Worm (Caenorhabditis elegans) whole organism, late embryonic: Measurements from ENCODE around the gene F32D8.11.
A peak's percentile ranks its signal among the peaks of the same experiment; 100 is the strongest.

Experiments
- C08G9.2 ChIP-seq: sonication (generic microtip); optimal IDR thresholded peaks from 2 replicates; lab custom pipeline; 2016; ENCODE audit warnings: mild to moderate bottlenecking, missing genetic modification characterization, moderate library complexity, missing compliant biosample characterization
- C38D4.7 ChIP-seq: fragments of 200-800 bp; sonication (Bioruptor generic); optimal IDR thresholded peaks from 2 replicates; lab custom pipeline; 2018; ENCODE audit warnings: mild to moderate bottlenecking, missing genetic modification characterization, moderate library complexity, missing compliant biosample characterization
- F13H6.1 ChIP-seq: sonication (generic microtip); optimal IDR thresholded peaks from 2 replicates; lab custom pipeline; 2016; ENCODE audit warnings: missing genetic modification characterization, missing compliant biosample characterization
- T23F11.4 ChIP-seq: fragments of 200-800 bp; sonication (Bioruptor generic); optimal IDR thresholded peaks from 2 replicates; lab custom pipeline; 2018; ENCODE audit warnings: mild to moderate bottlenecking, missing genetic modification characterization, missing compliant biosample characterization
- ama-1 ChIP-seq: fragments of 150-350 bp; optimal IDR thresholded peaks from 2 replicates; lab custom pipeline; 2014
- ceh-14 ChIP-seq: sonication (generic microtip); optimal IDR thresholded peaks from 2 replicates; lab custom pipeline; 2016; ENCODE audit warnings: missing genotype, missing genetic modification characterization, missing compliant biosample characterization
- ceh-18 ChIP-seq: sonication (generic microtip); optimal IDR thresholded peaks from 2 replicates; lab custom pipeline; 2016; ENCODE audit warnings: missing genetic modification characterization, missing compliant biosample characterization
- ceh-2 ChIP-seq: sonication (generic microtip); optimal IDR thresholded peaks from 2 replicates; lab custom pipeline; 2016; ENCODE audit warnings: missing genotype, missing genetic modification characterization, missing compliant biosample characterization
- ceh-24 ChIP-seq: sonication (generic microtip); optimal IDR thresholded peaks from 2 replicates; lab custom pipeline; 2016; ENCODE audit warnings: mild to moderate bottlenecking, missing genetic modification characterization, missing compliant biosample characterization
- ceh-34 ChIP-seq: sonication (generic microtip); optimal IDR thresholded peaks from 2 replicates; lab custom pipeline; 2016; ENCODE audit warnings: mild to moderate bottlenecking, missing genetic modification characterization, missing compliant biosample characterization
- ceh-48 ChIP-seq: sonication (generic microtip); optimal IDR thresholded peaks from 2 replicates; lab custom pipeline; 2016; ENCODE audit warnings: missing genetic modification characterization, inconsistent platforms, missing compliant biosample characterization
- ceh-6 ChIP-seq: fragments of 200-800 bp; sonication (Bioruptor generic); optimal IDR thresholded peaks from 2 replicates; lab custom pipeline; 2018; ENCODE audit warnings: mild to moderate bottlenecking, missing genetic modification characterization, missing compliant biosample characterization
- che-1 ChIP-seq: sonication (generic microtip); optimal IDR thresholded peaks from 2 replicates; lab custom pipeline; 2016; ENCODE audit warnings: mild to moderate bottlenecking, missing genetic modification characterization, missing compliant biosample characterization
- dve-1 ChIP-seq: sonication (generic microtip); optimal IDR thresholded peaks from 2 replicates; lab custom pipeline; 2017; ENCODE audit warnings: antibody characterized with exemption, mild to moderate bottlenecking, missing genetic modification characterization, missing compliant biosample characterization
- elt-2 ChIP-seq: sonication (generic microtip); optimal IDR thresholded peaks from 2 replicates; lab custom pipeline; 2016; ENCODE audit warnings: missing genetic modification reagents, missing genetic modification characterization, missing compliant biosample characterization
- elt-4 ChIP-seq: sonication (generic microtip); optimal IDR thresholded peaks from 2 replicates; lab custom pipeline; 2016; ENCODE audit warnings: missing genetic modification characterization, missing compliant biosample characterization
- eyg-1 ChIP-seq: sonication (generic microtip); optimal IDR thresholded peaks from 2 replicates; lab custom pipeline; 2016; ENCODE audit warnings: missing genotype, missing genetic modification characterization, missing compliant biosample characterization
- fax-1 ChIP-seq: sonication (generic microtip); optimal IDR thresholded peaks from 2 replicates; lab custom pipeline; 2016; ENCODE audit warnings: missing genotype, missing genetic modification characterization, missing compliant biosample characterization
- fkh-10 ChIP-seq: fragments of 150-350 bp; optimal IDR thresholded peaks from 2 replicates; lab custom pipeline; 2014; ENCODE audit warnings: missing biosample characterization, missing genetic modification reagents, missing genetic modification characterization
- fkh-6 ChIP-seq: sonication (generic microtip); optimal IDR thresholded peaks from 2 replicates; lab custom pipeline; 2016; ENCODE audit warnings: missing genetic modification characterization, missing compliant biosample characterization
- hlh-13 ChIP-seq: fragments of 200-800 bp; sonication (Bioruptor generic); optimal IDR thresholded peaks from 2 replicates; lab custom pipeline; 2018; ENCODE audit warnings: mild to moderate bottlenecking, missing genetic modification characterization, missing compliant biosample characterization
- hlh-30 ChIP-seq: sonication (generic microtip); optimal IDR thresholded peaks from 2 replicates; lab custom pipeline; 2017; ENCODE audit warnings: antibody characterized with exemption, missing genetic modification characterization, missing compliant biosample characterization; ENCODE audit not compliant: insufficient read depth
- hlh-6 ChIP-seq: sonication (generic microtip); optimal IDR thresholded peaks from 2 replicates; lab custom pipeline; 2016; ENCODE audit warnings: missing genotype, missing genetic modification characterization, missing compliant biosample characterization
- hlh-8 ChIP-seq: sonication (generic microtip); optimal IDR thresholded peaks from 2 replicates; lab custom pipeline; 2016; ENCODE audit warnings: missing genotype, missing genetic modification characterization, missing compliant biosample characterization
- lin-11 ChIP-seq: fragments of 200-800 bp; sonication (Bioruptor generic); optimal IDR thresholded peaks from 2 replicates; lab custom pipeline; 2018; ENCODE audit warnings: mild to moderate bottlenecking, missing genetic modification characterization, missing compliant biosample characterization
- madf-2 ChIP-seq: sonication (generic microtip); optimal IDR thresholded peaks from 2 replicates; lab custom pipeline; 2017; ENCODE audit warnings: missing genetic modification characterization, missing compliant biosample characterization
- mec-3 ChIP-seq: sonication (generic microtip); optimal IDR thresholded peaks from 2 replicates; lab custom pipeline; 2016; ENCODE audit warnings: borderline replicate concordance, missing genetic modification characterization, missing compliant biosample characterization
- nhr-11 ChIP-seq: fragments of 150-350 bp; optimal IDR thresholded peaks from 2 replicates; lab custom pipeline; 2014; ENCODE audit warnings: missing biosample characterization, missing genetic modification characterization
- npax-4 ChIP-seq: sonication (generic microtip); optimal IDR thresholded peaks from 2 replicates; lab custom pipeline; 2016; ENCODE audit warnings: missing genetic modification characterization, missing compliant biosample characterization
- pag-3 ChIP-seq: sonication (generic microtip); optimal IDR thresholded peaks from 2 replicates; lab custom pipeline; 2016; ENCODE audit warnings: missing compliant biosample characterization, missing genetic modification characterization, borderline replicate concordance
- pat-9 ChIP-seq: fragments of 200-800 bp; sonication (Bioruptor generic); optimal IDR thresholded peaks from 2 replicates; lab custom pipeline; 2018; ENCODE audit warnings: mild to moderate bottlenecking, missing genetic modification characterization, moderate library complexity, missing compliant biosample characterization
- pax-1 ChIP-seq: fragments of 150-350 bp; optimal IDR thresholded peaks from 2 replicates; lab custom pipeline; 2014; ENCODE audit warnings: missing biosample characterization, missing genetic modification characterization
- pqm-1 ChIP-seq: sonication (generic microtip); optimal IDR thresholded peaks from 2 replicates; lab custom pipeline; 2016; ENCODE audit warnings: missing genetic modification characterization, missing compliant biosample characterization
- pros-1 ChIP-seq: fragments of 150-350 bp; optimal IDR thresholded peaks from 2 replicates; lab custom pipeline; 2014; ENCODE audit warnings: missing biosample characterization, missing genetic modification reagents, missing genetic modification characterization
- ref-2 ChIP-seq: sonication (generic microtip); optimal IDR thresholded peaks from 2 replicates; lab custom pipeline; 2016; ENCODE audit warnings: missing genetic modification characterization, missing compliant biosample characterization
- sdc-2 ChIP-seq: sonication (generic microtip); optimal IDR thresholded peaks from 2 replicates; lab custom pipeline; 2016; ENCODE audit warnings: missing genotype, missing genetic modification characterization, missing compliant biosample characterization
- sox-2 ChIP-seq: fragments of 200-800 bp; sonication (Bioruptor generic); IDR thresholded peaks from 2 replicates; pipeline ENCODE4 v1.3.6; 2022; ENCODE audit warnings: missing genetic modification reagents, missing genetic modification characterization, missing compliant biosample characterization
- sox-4 ChIP-seq: sonication (generic microtip); optimal IDR thresholded peaks from 2 replicates; lab custom pipeline; 2017; ENCODE audit warnings: mild to moderate bottlenecking, missing genetic modification characterization, inconsistent platforms, missing compliant biosample characterization
- syd-9 ChIP-seq: sonication (generic microtip); optimal IDR thresholded peaks from 2 replicates; lab custom pipeline; 2016; ENCODE audit warnings: mild to moderate bottlenecking, missing genetic modification characterization, moderate library complexity, missing compliant biosample characterization
- tbx-2 ChIP-seq: sonication (generic microtip); optimal IDR thresholded peaks from 2 replicates; lab custom pipeline; 2016; ENCODE audit warnings: missing genetic modification characterization, missing compliant biosample characterization
- unc-42 ChIP-seq: sonication (generic microtip); optimal IDR thresholded peaks from 2 replicates; lab custom pipeline; 2016; ENCODE audit warnings: missing genotype, missing genetic modification characterization, missing compliant biosample characterization
- unc-55 ChIP-seq: sonication (generic microtip); optimal IDR thresholded peaks from 2 replicates; lab custom pipeline; 2017; ENCODE audit warnings: missing biosample characterization, missing genetic modification reagents, missing genetic modification characterization
- unc-86 ChIP-seq: sonication (generic microtip); optimal IDR thresholded peaks from 2 replicates; lab custom pipeline; 2016; ENCODE audit warnings: missing genetic modification characterization, missing compliant biosample characterization
- zip-5 ChIP-seq: sonication (generic microtip); optimal IDR thresholded peaks from 2 replicates; lab custom pipeline; 2016; ENCODE audit warnings: missing genetic modification characterization, missing compliant biosample characterization

F32D8.11 gene

DNA sequence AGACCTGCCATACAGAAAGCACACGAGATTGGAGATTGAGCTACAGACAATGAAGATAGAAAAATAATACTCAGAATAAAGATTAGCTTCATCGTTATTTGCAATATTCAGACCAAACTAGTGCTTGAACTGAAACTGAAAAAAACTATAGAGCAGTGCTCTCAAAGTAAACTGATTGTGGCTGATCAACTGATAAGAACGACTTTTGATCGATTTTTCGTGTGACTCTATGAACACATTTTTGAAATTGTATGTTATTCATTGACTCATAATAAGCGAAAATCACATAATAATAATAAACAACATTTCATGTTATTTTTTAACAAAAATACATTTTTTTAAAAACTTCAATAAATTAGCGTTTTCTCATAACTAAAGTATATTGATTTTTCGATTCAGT lies 12.2 kb upstream of the F32D8.11 start, which contains the start of gene spp-16:
TSS of gene spp-16 (minus strand) at position 179 of the 400 bp plus-strand sequence.
- TF ChIP-seq syd-9 (tag; lab: Kevin White, UChicago) (no peak), hlh-13 (no peak), fax-1 (tag; lab: Kevin White, UChicago) (no peak), ceh-6 (no peak), C38D4.7 (GFP tag; lab: Kevin White, UChicago) (no peak), pqm-1 (tag; lab: Kevin White, UChicago) (no peak), pat-9 (tag; lab: Kevin White, UChicago) (no peak), ref-2 (tag; lab: Kevin White, UChicago) (no peak), F13H6.1 (no peak), pax-1 (tag; lab: Kevin White, UChicago) (no peak), ceh-34 (tag; lab: Kevin White, UChicago) (no peak), nhr-11 (no peak), pag-3 (tag; lab: Kevin White, UChicago) (no peak)

DNA sequence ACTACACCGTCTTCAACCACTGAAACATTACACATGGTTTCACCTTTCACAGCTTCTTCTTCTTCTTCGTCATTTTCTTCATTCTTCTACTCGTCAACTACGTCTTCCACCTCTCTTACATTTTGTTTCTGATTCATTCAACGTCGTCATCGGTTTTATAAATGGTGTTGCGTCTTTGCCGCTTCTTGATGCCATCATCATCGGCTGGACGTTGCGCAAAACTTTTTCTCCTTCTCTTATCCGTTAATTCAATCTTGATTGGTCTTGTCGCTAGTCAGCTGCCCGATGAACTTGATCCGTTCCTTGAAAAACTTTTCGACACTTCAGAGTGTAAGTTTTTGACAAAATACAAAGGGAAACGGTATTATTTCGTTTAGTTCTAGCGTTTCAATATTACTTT lies 9.7 kb upstream of the F32D8.11 start:
- no peak for TF ChIP-seq sdc-2 (tag; lab: Kevin White, UChicago)
- TF ChIP-seq ceh-24 (tag; lab: Kevin White, UChicago) = no peak
- TF ChIP-seq hlh-8 (tag; lab: Kevin White, UChicago) = no peak
- no peak for TF ChIP-seq unc-86 (tag; lab: Kevin White, UChicago)
- TF ChIP-seq sox-4 (tag; lab: Kevin White, UChicago) = no peak
- TF ChIP-seq tbx-2 (tag; lab: Kevin White, UChicago) = no peak
- TF ChIP-seq hlh-6 (tag; lab: Kevin White, UChicago) = no peak
- no peak for TF ChIP-seq pag-3 (tag; lab: Kevin White, UChicago)
- TF ChIP-seq C38D4.7 (GFP tag; lab: Kevin White, UChicago) = no peak
- no peak for TF ChIP-seq ama-1
- no peak for TF ChIP-seq che-1 (tag; lab: Kevin White, UChicago)

DNA sequence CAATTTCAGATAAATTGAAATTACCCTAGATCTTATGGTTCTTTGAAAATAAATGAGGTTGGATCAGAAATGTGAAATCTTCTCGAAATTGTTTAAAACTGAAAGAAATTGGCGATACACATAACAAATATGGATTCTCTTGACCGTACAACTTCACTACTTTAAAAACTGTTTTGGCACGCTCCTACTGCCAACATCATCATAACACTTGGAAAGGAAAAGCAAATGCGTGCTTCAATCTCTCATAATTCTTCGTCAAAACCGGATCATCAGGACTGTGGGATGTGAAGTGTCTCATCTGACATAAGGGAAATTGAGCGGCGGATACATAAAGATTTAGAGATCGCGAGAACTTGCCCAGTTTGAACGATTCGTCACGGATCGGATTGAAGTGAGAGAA lies 9.2 kb upstream of the F32D8.11 start, which contains the start of gene F32D8.7:
TSS of gene F32D8.7 (plus strand) at position 329 of the 400 bp plus-strand sequence.
- no peak for TF ChIP-seq elt-2
- no peak for TF ChIP-seq dve-1 (tag; lab: Kevin White, UChicago)
- TF ChIP-seq, all 69 proteins: peak for 0

DNA sequence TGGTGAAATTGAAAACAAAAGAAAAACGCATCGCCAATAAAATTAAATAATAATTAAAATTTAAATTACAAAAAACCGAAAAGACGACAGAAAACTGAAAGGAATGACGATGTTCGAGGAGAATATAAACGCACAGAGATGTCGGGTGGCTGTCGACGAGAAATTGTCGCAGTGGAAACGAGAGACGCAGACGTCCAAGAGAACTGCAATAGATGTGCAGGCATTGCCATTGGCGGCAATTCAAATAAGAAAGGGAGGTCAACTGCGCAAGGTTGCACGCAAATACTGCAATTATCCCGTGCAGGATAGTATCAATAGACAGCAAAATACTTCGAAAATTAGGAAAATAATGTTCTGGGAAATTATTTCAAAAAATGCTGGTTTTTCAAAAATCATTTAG lies 8.2 kb upstream of the F32D8.11 start:
- TF ChIP-seq mec-3 (tag; lab: Kevin White, UChicago) (no peak), madf-2 (peak; percentile 79), zip-5 (tag; lab: Kevin White, UChicago) (peak; percentile 50), unc-42 (tag; lab: Kevin White, UChicago) (peak; percentile 85), ceh-2 (tag; lab: Kevin White, UChicago) (peak; percentile 66), dve-1 (tag; lab: Kevin White, UChicago) (peak; percentile 95), fkh-6 (tag; lab: Kevin White, UChicago) (peak; percentile 40), F13H6.1 (peak; percentile 66), pax-1 (tag; lab: Kevin White, UChicago) (peak; percentile 97), hlh-30 (tag; lab: Kevin White, UChicago) (peak; percentile 60), unc-86 (tag; lab: Kevin White, UChicago) (peak; percentile 74), npax-4 (tag; lab: Kevin White, UChicago) (no peak), lin-11 (tag; lab: Kevin White, UChicago) (peak; percentile 36), eyg-1 (tag; lab: Kevin White, UChicago) (peak; percentile 67), ceh-34 (tag; lab: Kevin White, UChicago) (peak; percentile 89), ceh-18 (tag; lab: Kevin White, UChicago) (peak; percentile 88), pros-1 (tag; lab: Kevin White, UChicago) (peak; percentile 62), fax-1 (tag; lab: Kevin White, UChicago) (peak; percentile 49), pat-9 (tag; lab: Kevin White, UChicago) (peak; percentile 57), T23F11.4 (GFP tag; lab: Kevin White, UChicago) (peak; percentile 21), fkh-10 (GFP tag; lab: Kevin White, UChicago) (peak; percentile 17), sox-4 (tag; lab: Kevin White, UChicago) (peak; percentile 52), elt-2 (peak; percentile 82), hlh-13 (no peak), unc-55 (GFP tag; lab: Kevin White, UChicago) (peak; percentile 93), sox-2 (no peak; the same call in 1 of the 2 replicates), che-1 (tag; lab: Kevin White, UChicago) (peak; percentile 66), C08G9.2 (tag; lab: Kevin White, UChicago) (peak; percentile 73), ceh-14 (tag; lab: Kevin White, UChicago) (peak; percentile 77), ceh-6 (peak; percentile 4), elt-4 (no peak), syd-9 (tag; lab: Kevin White, UChicago) (peak; percentile 47), hlh-6 (tag; lab: Kevin White, UChicago) (no peak), ceh-48 (tag; lab: Kevin White, UChicago) (peak; percentile 49), tbx-2 (tag; lab: Kevin White, UChicago) (peak; percentile 92)
